Fruit fly (Drosophila melanogaster) whole organism, embryonic: ENCODE data around the gene Ogdh.
A peak's percentile ranks its signal among the peaks of the same experiment; 100 is the strongest.

Source experiments
- CG10321 ChIP-seq: fragments of 200-800 bp; sonication (Bioruptor generic); IDR thresholded peaks from 2 replicates; pipeline ENCODE4 v1.3.6; 2022; ENCODE audit warnings: missing biosample characterization, missing genetic modification characterization
- CG12391 ChIP-seq: fragments of 200-800 bp; sonication (Bioruptor generic); optimal IDR thresholded peaks from 3 replicates; lab custom pipeline; 2018; ENCODE audit warnings: missing biosample characterization, mild to moderate bottlenecking, missing genetic modification characterization, moderate library complexity
- CG2199 ChIP-seq: fragments of 200-800 bp; sonication (Bioruptor generic); IDR thresholded peaks from 3 replicates; pipeline ENCODE4 v1.3.6; 2022; ENCODE audit warnings: missing biosample characterization, missing genetic modification characterization
- CG32532 ChIP-seq: fragments of 200-800 bp; sonication (Bioruptor generic); IDR thresholded peaks from 2 replicates; pipeline ENCODE4 v1.3.6; 2022; ENCODE audit warnings: missing biosample characterization, missing genetic modification characterization
- CG34376 ChIP-seq: fragments of 200-800 bp; sonication (Bioruptor generic); optimal IDR thresholded peaks from 2 replicates; lab custom pipeline; 2018; ENCODE audit warnings: missing biosample characterization, mild to moderate bottlenecking, missing genetic modification characterization
- CG3995 ChIP-seq: fragments of 200-800 bp; sonication (Bioruptor generic); optimal IDR thresholded peaks from 3 replicates; lab custom pipeline; 2016; ENCODE audit warnings: missing biosample characterization, missing genetic modification characterization
- CG5180 ChIP-seq: fragments of 200-800 bp; sonication (Bioruptor generic); optimal IDR thresholded peaks from 3 replicates; lab custom pipeline; 2017; ENCODE audit warnings: missing biosample characterization, missing genetic modification characterization, mild to moderate bottlenecking, moderate library complexity, missing genetic modification reagents
- CG6175 ChIP-seq: fragments of 200-800 bp; sonication (Bioruptor generic); IDR thresholded peaks from 3 replicates; pipeline ENCODE4 v1.3.6; 2022; ENCODE audit warnings: missing biosample characterization, missing genetic modification characterization
- CG6765 ChIP-seq: fragments of 200-800 bp; sonication (Bioruptor generic); optimal IDR thresholded peaks from 3 replicates; lab custom pipeline; 2017; ENCODE audit warnings: missing biosample characterization, mild to moderate bottlenecking, missing genetic modification characterization
- CG7963 ChIP-seq: fragments of 200-800 bp; sonication (Bioruptor generic); IDR thresholded peaks from 3 replicates; pipeline ENCODE4 v1.3.6; 2022; ENCODE audit warnings: missing biosample characterization, missing genetic modification characterization; ENCODE audit not compliant: partially characterized antibody
- CG9215 ChIP-seq: fragments of 200-800 bp; sonication (Bioruptor generic); IDR thresholded peaks from 2 replicates; pipeline ENCODE4 v1.3.6; 2022; ENCODE audit warnings: missing biosample characterization, missing genetic modification characterization
- Dek ChIP-seq: fragments of 200-800 bp; sonication (Bioruptor generic); optimal IDR thresholded peaks from 3 replicates; lab custom pipeline; 2019; ENCODE audit warnings: missing biosample characterization, mild to moderate bottlenecking, missing genetic modification characterization, moderate library complexity
- Ets97D ChIP-seq: fragments of 200-800 bp; sonication (Bioruptor generic); optimal IDR thresholded peaks from 3 replicates; lab custom pipeline; 2016; ENCODE audit warnings: missing biosample characterization, missing genetic modification characterization
- H2.0 ChIP-seq: fragments of 200-800 bp; sonication (Bioruptor generic); IDR thresholded peaks from 2 replicates; pipeline ENCODE4 v1.3.6; 2022; ENCODE audit warnings: missing biosample characterization, missing genetic modification characterization
- HmgZ ChIP-seq: fragments of 200-800 bp; sonication (Bioruptor generic); optimal IDR thresholded peaks from 2 replicates; lab custom pipeline; 2018; ENCODE audit warnings: missing biosample characterization, mild to moderate bottlenecking, missing genetic modification characterization
- Hr78 ChIP-seq, 2 experiments: fragments of 200-800 bp in 1 of 2; fragments of >200 bp in 1 of 2; sonication (Bioruptor generic) in 1 of 2; optimal IDR thresholded peaks; 2 replicates each; lab custom pipeline; 2017 to 2019; ENCODE audit warnings: missing biosample characterization in 2 of 2, missing genetic modification characterization in 2 of 2, mild to moderate bottlenecking in 1 of 2, moderate library complexity in 1 of 2
- Med ChIP-seq: fragments of 200-800 bp; sonication (Bioruptor generic); peaks from one replicate; lab custom pipeline; 2016; ENCODE audit warnings: missing biosample characterization, missing genetic modification characterization, mild to moderate bottlenecking, inconsistent platforms, moderate library complexity
- Neu2 ChIP-seq: fragments of 200-800 bp; sonication (Bioruptor generic); optimal IDR thresholded peaks from 3 replicates; lab custom pipeline; 2016; ENCODE audit warnings: missing biosample characterization, missing genetic modification characterization, borderline replicate concordance
- Pdp1 ChIP-seq, 2 experiments: fragments of 200-800 bp; sonication (Bioruptor generic); optimal IDR thresholded peaks; 3 replicates each; lab custom pipeline; 2016; ENCODE audit warnings: missing biosample characterization in 2 of 2, missing genetic modification characterization in 2 of 2, mild to moderate bottlenecking in 1 of 2, moderate library complexity in 1 of 2
- Scr ChIP-seq: fragments of 200-800 bp; sonication (Bioruptor generic); IDR thresholded peaks from 2 replicates; pipeline ENCODE4 v1.3.6; 2022; ENCODE audit warnings: missing biosample characterization, missing genetic modification characterization; ENCODE audit not compliant: partially characterized antibody
- Usf ChIP-seq: fragments of 200-800 bp; sonication (Bioruptor generic); optimal IDR thresholded peaks from 2 replicates; lab custom pipeline; 2017; ENCODE audit warnings: missing genotype, missing biosample characterization, missing genetic modification characterization
- Vsx1 ChIP-seq: fragments of 200-800 bp; sonication (Bioruptor generic); optimal IDR thresholded peaks from 2 replicates; lab custom pipeline; 2017; ENCODE audit warnings: missing biosample characterization, mild to moderate bottlenecking, missing genetic modification characterization, missing genetic modification reagents
- caup ChIP-seq: fragments of 200-800 bp; sonication (Bioruptor generic); optimal IDR thresholded peaks from 3 replicates; lab custom pipeline; 2017; ENCODE audit warnings: missing biosample characterization, mild to moderate bottlenecking, missing genetic modification characterization, moderate library complexity; ENCODE audit not compliant: severe bottlenecking
- chinmo ChIP-seq: fragments of 200-800 bp; sonication (Bioruptor generic); IDR thresholded peaks from 4 replicates; pipeline ENCODE4 v1.3.6; 2022; ENCODE audit warnings: missing biosample characterization, missing genetic modification characterization; ENCODE audit not compliant: partially characterized antibody
- croc ChIP-seq: fragments of 200-800 bp; sonication (Bioruptor generic); conservative IDR thresholded peaks from 3 replicates; pipeline ENCODE4 v1.3.6; 2022; ENCODE audit warnings: missing biosample characterization, missing genetic modification characterization
- cwo ChIP-seq: fragments of 200-800 bp; sonication (Bioruptor generic); optimal IDR thresholded peaks from 3 replicates; lab custom pipeline; 2017; ENCODE audit warnings: missing biosample characterization, missing genetic modification characterization, mild to moderate bottlenecking, moderate library complexity, missing genetic modification reagents
- dysf ChIP-seq: fragments of 200-800 bp; sonication (Bioruptor generic); IDR thresholded peaks from 3 replicates; pipeline ENCODE4 v1.3.6; 2022; ENCODE audit warnings: missing biosample characterization, missing genetic modification characterization
- exex ChIP-seq: fragments of 200-800 bp; sonication (Bioruptor generic); optimal IDR thresholded peaks from 4 replicates; lab custom pipeline; 2018; ENCODE audit warnings: missing biosample characterization, mild to moderate bottlenecking, missing genetic modification characterization, moderate library complexity
- fd3F ChIP-seq: fragments of 200-800 bp; sonication (Bioruptor generic); optimal IDR thresholded peaks from 2 replicates; lab custom pipeline; 2018; ENCODE audit warnings: missing biosample characterization, mild to moderate bottlenecking, missing genetic modification characterization, moderate library complexity
- ftz-f1 ChIP-seq: fragments of 200-800 bp; sonication (Bioruptor generic); optimal IDR thresholded peaks from 2 replicates; lab custom pipeline; 2016; ENCODE audit warnings: missing biosample characterization, missing genetic modification characterization
- grn ChIP-seq: fragments of 200-800 bp; sonication (Bioruptor generic); optimal IDR thresholded peaks from 3 replicates; lab custom pipeline; 2017; ENCODE audit warnings: missing biosample characterization, missing genetic modification characterization
- gro ChIP-seq: fragments of 200-800 bp; sonication (Bioruptor generic); optimal IDR thresholded peaks from 2 replicates; lab custom pipeline; 2016; ENCODE audit warnings: missing biosample characterization, missing genetic modification characterization
- hkb ChIP-seq, 2 experiments: fragments of 200-800 bp in 1 of 2; fragments of >200 bp in 1 of 2; sonication (Bioruptor generic) in 1 of 2; IDR thresholded peaks in 1 of 2; optimal IDR thresholded peaks in 1 of 2; 2 replicates each; pipeline versions ENCODE4 v1.3.6 to Lab custom; 2017 to 2022; ENCODE audit warnings: missing biosample characterization in 1 of 2, missing genetic modification characterization in 1 of 2
- hth ChIP-seq: fragments of >200 bp; optimal IDR thresholded peaks from 2 replicates; lab custom pipeline; 2017; ENCODE audit warnings: inconsistent platforms
- inv ChIP-seq: fragments of 200-800 bp; sonication (Bioruptor generic); IDR thresholded peaks from 2 replicates; pipeline ENCODE4 v1.3.6; 2022; ENCODE audit warnings: missing biosample characterization, missing genetic modification characterization; ENCODE audit not compliant: partially characterized antibody
- mirr ChIP-seq: fragments of 200-800 bp; sonication (Bioruptor generic); optimal IDR thresholded peaks from 3 replicates; lab custom pipeline; 2018; ENCODE audit warnings: missing biosample characterization, mild to moderate bottlenecking, missing genetic modification characterization
- nom ChIP-seq: fragments of 200-800 bp; sonication (Bioruptor generic); optimal IDR thresholded peaks from 2 replicates; lab custom pipeline; 2017; ENCODE audit warnings: missing biosample characterization, missing genetic modification characterization, mild to moderate bottlenecking, moderate library complexity, missing genetic modification reagents
- pfk ChIP-seq: fragments of 200-800 bp; sonication (Bioruptor generic); optimal IDR thresholded peaks from 2 replicates; lab custom pipeline; 2018; ENCODE audit warnings: missing biosample characterization, mild to moderate bottlenecking, missing genetic modification characterization, moderate library complexity
- salm ChIP-seq: fragments of 200-800 bp; sonication (Bioruptor generic); optimal IDR thresholded peaks from 2 replicates; lab custom pipeline; 2018; ENCODE audit warnings: missing biosample characterization, mild to moderate bottlenecking, missing genetic modification characterization
- sens ChIP-seq: fragments of 200-800 bp; sonication (Bioruptor generic); peaks from one replicate; lab custom pipeline; 2016; ENCODE audit warnings: missing biosample characterization, missing genetic modification characterization
- sens-2 ChIP-seq: fragments of 200-800 bp; sonication (Bioruptor generic); IDR thresholded peaks from 2 replicates; pipeline ENCODE4 v1.3.6; 2022; ENCODE audit warnings: missing biosample characterization, missing genetic modification characterization
- sob ChIP-seq: fragments of 200-800 bp; sonication (Bioruptor generic); IDR thresholded peaks from 2 replicates; pipeline ENCODE4 v1.3.6; 2022; ENCODE audit warnings: missing biosample characterization, missing genetic modification characterization
- sug ChIP-seq: fragments of 200-800 bp; optimal IDR thresholded peaks from 2 replicates; lab custom pipeline; 2019; ENCODE audit warnings: missing biosample characterization, mild to moderate bottlenecking, missing genetic modification characterization, moderate library complexity
- tin ChIP-seq: fragments of 200-800 bp; sonication (Bioruptor generic); optimal IDR thresholded peaks from 3 replicates; lab custom pipeline; 2016; ENCODE audit warnings: missing biosample characterization, missing genetic modification characterization
- twi ChIP-seq: fragments of 200-800 bp; optimal IDR thresholded peaks from 2 replicates; lab custom pipeline; 2019; ENCODE audit warnings: missing biosample characterization, mild to moderate bottlenecking, missing genetic modification characterization, moderate library complexity
- vnd ChIP-seq: fragments of 200-800 bp; sonication (Bioruptor generic); IDR thresholded peaks from 3 replicates; pipeline ENCODE4 v1.3.6; 2022; ENCODE audit warnings: missing biosample characterization, missing genetic modification characterization; ENCODE audit not compliant: partially characterized antibody

Ogdh gene

dm6 chr3L:16994805-16995204, 40.2 kb downstream of the Ogdh start:
- TF ChIP-seq Ets97D (GFP tag; lab: Kevin White, UChicago) = no peak
- TF ChIP-seq salm = peak; percentile 9
- TF ChIP-seq CG34376 (GFP tag; lab: Kevin White, UChicago) = peak; percentile 57
- TF ChIP-seq CG3995 (GFP tag; lab: Kevin White, UChicago) = no peak
- peak; percentile 91 for TF ChIP-seq grn (GFP tag; lab: Kevin White, UChicago)
- TF ChIP-seq sug (tag; lab: Kevin White, UChicago) = peak; percentile 72
- TF ChIP-seq hth (lab: Kevin White, UChicago) = no peak
- TF ChIP-seq cwo (GFP tag; lab: Kevin White, UChicago) = peak; percentile 15
- TF ChIP-seq hkb (optimal IDR thresholded peaks at IDR 0.05; lab: Kevin White, UChicago) = no peak
- no peak for TF ChIP-seq hkb (GFP tag; IDR thresholded peaks at IDR 0.05; lab: Robert Waterston, UW)
- no peak for TF ChIP-seq CG10321 (GFP tag; lab: Robert Waterston, UW)
- no peak for TF ChIP-seq Neu2
- peak; percentile 22; the same call in 1 of the 3 replicates for TF ChIP-seq vnd (GFP tag; lab: Robert Waterston, UW)
- TF ChIP-seq Vsx1 (GFP tag; lab: Kevin White, UChicago) = peak; percentile 95
- TF ChIP-seq CG12391 (tag; lab: Kevin White, UChicago) = no peak
- TF ChIP-seq sens-2 (GFP tag; lab: Robert Waterston, UW) = peak; percentile 14; the same call in 1 of the 2 replicates
- peak; percentile 21 for TF ChIP-seq gro (GFP tag; lab: Kevin White, UChicago)
- TF ChIP-seq exex = peak; percentile 94

- TF ChIP-seq sens = peak; percentile 45
- TF ChIP-seq Dek (tag; lab: Kevin White, UChicago) = no peak
- TF ChIP-seq Med (GFP tag; lab: Kevin White, UChicago) = peak; percentile 54
- TF ChIP-seq chinmo (GFP tag; lab: Robert Waterston, UW) = 0 out of 4 replicates have a peak, but pooled peaks have one; percentile 44
- peak; percentile 92 for TF ChIP-seq cwo (GFP tag; lab: Kevin White, UChicago)
- no peak for TF ChIP-seq tin (GFP tag; lab: Kevin White, UChicago)
- TF ChIP-seq nom (GFP tag; lab: Kevin White, UChicago) = peak; percentile 72
- peak; percentile 79 for TF ChIP-seq sug (tag; lab: Kevin White, UChicago)
- no peak for TF ChIP-seq fd3F (GFP tag; lab: Kevin White, UChicago)
- TF ChIP-seq mirr (GFP tag; lab: Kevin White, UChicago) = peak; percentile 39
- no peak for TF ChIP-seq croc (GFP tag; lab: Robert Waterston, UW)
- peak; percentile 0 for TF ChIP-seq ftz-f1 (GFP tag; lab: Kevin White, UChicago)
- TF ChIP-seq CG7963 (GFP tag; lab: Robert Waterston, UW) = no peak
- peak in 1 of 2 experiments; percentile 64 for TF ChIP-seq Hr78 (GFP tag; optimal IDR thresholded peaks at IDR 0.05; lab: Kevin White, UChicago)
- no peak for TF ChIP-seq pfk (GFP tag; lab: Kevin White, UChicago)
- TF ChIP-seq CG9215 (GFP tag; lab: Robert Waterston, UW) = no peak
- peak; percentile 49; the same call in 1 of the 2 replicates for TF ChIP-seq CG32532 (GFP tag; lab: Robert Waterston, UW)
- no peak for TF ChIP-seq H2.0 (GFP tag; lab: Robert Waterston, UW)
Measured at dm6 chr3L:17000289-17000688, 45.7 kb downstream of the Ogdh start.

dm6 chr3L:17001055-17001454, 46.4 kb downstream of the Ogdh start:
- 0 out of 2 replicates have a peak, but pooled peaks have one; percentile 44 for TF ChIP-seq sens-2 (GFP tag; lab: Robert Waterston, UW)
- peak; percentile 58; the same call in 1 of the 2 replicates for TF ChIP-seq sob (GFP tag; lab: Robert Waterston, UW)
- TF ChIP-seq HmgZ = peak; percentile 32
- TF ChIP-seq pfk (GFP tag; lab: Kevin White, UChicago) = no peak
- peak; percentile 32 for TF ChIP-seq CG6765 (GFP tag; lab: Kevin White, UChicago)
- no peak for TF ChIP-seq inv (GFP tag; lab: Robert Waterston, UW)
- no peak for TF ChIP-seq CG2199 (GFP tag; lab: Robert Waterston, UW)
- TF ChIP-seq CG6175 = no peak
- no peak for TF ChIP-seq dysf (GFP tag; lab: Robert Waterston, UW)
- TF ChIP-seq twi (tag; lab: Kevin White, UChicago) = no peak
- peak in 1 of 2 experiments; percentile 35 for TF ChIP-seq Pdp1 (GFP tag; optimal IDR thresholded peaks at IDR 0.05; lab: Kevin White, UChicago)
- peak; percentile 19 for TF ChIP-seq caup (GFP tag; lab: Kevin White, UChicago)
- no peak for TF ChIP-seq Usf (GFP tag; lab: Kevin White, UChicago)
- no peak for TF ChIP-seq Scr (GFP tag; lab: Robert Waterston, UW)
- no peak for TF ChIP-seq CG5180
